Worm (Caenorhabditis elegans): ENCODE measurements around the gene irld-51.

The irld-51 gene

ce11 chrII:2952629-2953028, at the start of gene irld-51:
irld-51 (minus strand) TSS chrII:2952729.
- no peak for TF ChIP-seq him-1 (tag; optimal IDR thresholded peaks at IDR 0.05)
- no peak for TF ChIP-seq W03F9.2 (tag; optimal IDR thresholded peaks at IDR 0.05)
- TF ChIP-seq dao-5 (tag; optimal IDR thresholded peaks at IDR 0.05), result no peak

- TF ChIP-seq dao-5 (tag; optimal IDR thresholded peaks at IDR 0.05) (no peak), W03F9.2 (tag; optimal IDR thresholded peaks at IDR 0.05) (no peak), him-1 (tag; optimal IDR thresholded peaks at IDR 0.05) (no peak)
Observed at ce11 chrII:3002211-3002610, 49.7 kb upstream of the irld-51 start, which contains the start of gene lido-10. lido-10 (plus strand) TSS chrII:3002511.

- TF ChIP-seq dao-5 (tag; optimal IDR thresholded peaks at IDR 0.05) (no peak), him-1 (tag; optimal IDR thresholded peaks at IDR 0.05) (no peak), W03F9.2 (tag; optimal IDR thresholded peaks at IDR 0.05) (no peak)
Observed at ce11 chrII:3000535-3001264, 48.2 kb upstream of the irld-51 start, which contains the start of gene lido-9. lido-9 (plus strand) TSS chrII:3000768.

- no peak for TF ChIP-seq dao-5 (tag; optimal IDR thresholded peaks at IDR 0.05)
- TF ChIP-seq him-1 (tag; optimal IDR thresholded peaks at IDR 0.05), result no peak
- TF ChIP-seq W03F9.2 (tag; optimal IDR thresholded peaks at IDR 0.05), result no peak
Observed at ce11 chrII:2997828-2998441, 45.4 kb upstream of the irld-51 start.

- no peak for TF ChIP-seq W03F9.2 (tag; optimal IDR thresholded peaks at IDR 0.05)
- TF ChIP-seq him-1 (tag; optimal IDR thresholded peaks at IDR 0.05), result no peak
- TF ChIP-seq dao-5 (tag; optimal IDR thresholded peaks at IDR 0.05), result no peak
Observed at ce11 chrII:2996721-2997120, 44.2 kb upstream of the irld-51 start, which contains the start of gene lido-8. lido-8 (plus strand) TSS chrII:2997021.

ce11 chrII:2994590-2995392, 42.3 kb upstream of the irld-51 start:
- TF ChIP-seq him-1 (tag; optimal IDR thresholded peaks at IDR 0.05) (no peak), dao-5 (tag; optimal IDR thresholded peaks at IDR 0.05) (no peak), W03F9.2 (tag; optimal IDR thresholded peaks at IDR 0.05) (no peak)

- no peak for TF ChIP-seq dao-5 (tag; optimal IDR thresholded peaks at IDR 0.05)
- no peak for TF ChIP-seq W03F9.2 (tag; optimal IDR thresholded peaks at IDR 0.05)
- TF ChIP-seq him-1 (tag; optimal IDR thresholded peaks at IDR 0.05), result no peak
Observed at ce11 chrII:2992300-2992699, 39.8 kb upstream of the irld-51 start.

ce11 chrII:2991555-2992083, 39.1 kb upstream of the irld-51 start, which contains the start of gene K08A2.2:
K08A2.2 (plus strand) TSS chrII:2991605.
- TF ChIP-seq dao-5 (tag; optimal IDR thresholded peaks at IDR 0.05) (no peak), W03F9.2 (tag; optimal IDR thresholded peaks at IDR 0.05) (no peak), him-1 (tag; optimal IDR thresholded peaks at IDR 0.05) (no peak)

- TF ChIP-seq him-1 (tag; optimal IDR thresholded peaks at IDR 0.05), result no peak
- no peak for TF ChIP-seq W03F9.2 (tag; optimal IDR thresholded peaks at IDR 0.05)
- TF ChIP-seq dao-5 (tag; optimal IDR thresholded peaks at IDR 0.05), result no peak
Observed at ce11 chrII:2990089-2990488, 37.6 kb upstream of the irld-51 start.

- TF ChIP-seq dao-5 (tag; optimal IDR thresholded peaks at IDR 0.05) (no peak), him-1 (tag; optimal IDR thresholded peaks at IDR 0.05) (peak; percentile 18)
Observed at ce11 chrII:2987854-2988350, 35.4 kb upstream of the irld-51 start, which contains the start of gene lido-7. lido-7 (plus strand) TSS chrII:2988300.

ce11 chrII:2987122-2987556, 34.6 kb upstream of the irld-51 start:
- TF ChIP-seq him-1 (tag; optimal IDR thresholded peaks at IDR 0.05) (no peak), W03F9.2 (tag; optimal IDR thresholded peaks at IDR 0.05) (no peak), dao-5 (tag; optimal IDR thresholded peaks at IDR 0.05) (no peak)

ce11 chrII:2985935-2986498, 33.5 kb upstream of the irld-51 start:
- TF ChIP-seq him-1 (tag; optimal IDR thresholded peaks at IDR 0.05) (no peak), W03F9.2 (tag; optimal IDR thresholded peaks at IDR 0.05) (no peak), dao-5 (tag; optimal IDR thresholded peaks at IDR 0.05) (no peak)

- TF ChIP-seq dao-5 (tag; optimal IDR thresholded peaks at IDR 0.05) (no peak), W03F9.2 (tag; optimal IDR thresholded peaks at IDR 0.05) (no peak), him-1 (tag; optimal IDR thresholded peaks at IDR 0.05) (no peak)
Observed at ce11 chrII:2985446-2985845, 32.9 kb upstream of the irld-51 start.

Measured in whole organism, L4/young adult.